Worm (Caenorhabditis elegans) whole organism, early embryonic: ENCODE data around the gene nspg-7.1.

Source experiments
- ama-1 ChIP-seq: fragments of 150-350 bp; optimal IDR thresholded peaks from 2 replicates; lab custom pipeline; 2014
- ets-7 ChIP-seq: sonication (generic microtip); optimal IDR thresholded peaks from 2 replicates; lab custom pipeline; 2016; ENCODE audit warnings: missing genotype, missing genetic modification characterization, missing compliant biosample characterization
- flt-1 ChIP-seq: fragments of 200-800 bp; sonication (Bioruptor generic); IDR thresholded peaks from 2 replicates; pipeline ENCODE4 v1.3.6; 2022; ENCODE audit warnings: missing genetic modification characterization, missing compliant biosample characterization
- hmbx-1 ChIP-seq: sonication (generic microtip); optimal IDR thresholded peaks from 2 replicates; lab custom pipeline; 2016; ENCODE audit warnings: mild to moderate bottlenecking, missing genetic modification characterization, missing compliant biosample characterization
- pes-1 ChIP-seq: fragments of 200-800 bp; sonication (Bioruptor generic); IDR thresholded peaks from 2 replicates; pipeline ENCODE4 v1.3.6; 2022; ENCODE audit warnings: missing genetic modification reagents, missing genetic modification characterization, missing compliant biosample characterization
- scrt-1 ChIP-seq: fragments of 200-800 bp; sonication (Bioruptor generic); IDR thresholded peaks from 2 replicates; pipeline ENCODE4 v1.3.6; 2022; ENCODE audit warnings: missing genetic modification characterization, missing compliant biosample characterization
- sea-1 ChIP-seq: fragments of 200-800 bp; sonication (Bioruptor generic); conservative IDR thresholded peaks from 2 replicates; pipeline ENCODE4 v1.3.6; 2022; ENCODE audit warnings: missing genetic modification characterization, missing compliant biosample characterization
- tbx-11 ChIP-seq: fragments of 200-800 bp; sonication (Bioruptor generic); IDR thresholded peaks from 2 replicates; pipeline ENCODE4 v1.3.6; 2022; ENCODE audit warnings: missing genetic modification characterization, missing compliant biosample characterization

- no peak for TF ChIP-seq sea-1 (GFP tag; lab: Robert Waterston, UW)
- no peak for TF ChIP-seq ama-1 (lab: Kevin White, UChicago)
- no peak for TF ChIP-seq scrt-1 (GFP tag; lab: Robert Waterston, UW)
- TF ChIP-seq ets-7 (tag; lab: Kevin White, UChicago), result no peak
- no peak for TF ChIP-seq hmbx-1 (tag; lab: Kevin White, UChicago)
- TF ChIP-seq flt-1 (GFP tag; lab: Robert Waterston, UW), result no peak
- TF ChIP-seq pes-1, result no peak
- no peak for TF ChIP-seq tbx-11 (GFP tag; lab: Robert Waterston, UW)
Measured at ce11 chrIV:9310935-9311566, 19.6 kb downstream of the nspg-7.1 start.
